Fruit fly (Drosophila melanogaster) whole organism, prepupa: ENCODE measurements around the gene CG14132.

Source experiments
- CG10669 ChIP-seq: fragments of 200-800 bp; sonication (Bioruptor generic); optimal IDR thresholded peaks from 3 replicates; lab custom pipeline; 2018; ENCODE audit warnings: missing biosample characterization, mild to moderate bottlenecking, missing genetic modification characterization, moderate library complexity
- CG11762 ChIP-seq: fragments of 200-800 bp; sonication (Bioruptor generic); optimal IDR thresholded peaks from 3 replicates; lab custom pipeline; 2016; ENCODE audit warnings: missing biosample characterization, missing genetic modification characterization; ENCODE audit not compliant: insufficient read depth
- CG11902 ChIP-seq: fragments of 200-800 bp; sonication (Bioruptor generic); optimal IDR thresholded peaks from 3 replicates; lab custom pipeline; 2016; ENCODE audit warnings: missing biosample characterization, missing genetic modification characterization
- CG15336 ChIP-seq: fragments of 200-800 bp; sonication (Bioruptor generic); IDR thresholded peaks from 2 replicates; pipeline ENCODE4 v1.3.6; 2022; ENCODE audit warnings: missing biosample characterization, missing genetic modification characterization
- CG3032 ChIP-seq: fragments of 200-800 bp; optimal IDR thresholded peaks from 2 replicates; lab custom pipeline; 2019; ENCODE audit warnings: missing biosample characterization, mild to moderate bottlenecking, missing genetic modification characterization, moderate library complexity
- CG31627 ChIP-seq: fragments of 200-800 bp; sonication (Bioruptor generic); optimal IDR thresholded peaks from 3 replicates; lab custom pipeline; 2016; ENCODE audit warnings: missing biosample characterization, missing genetic modification characterization
- CG32006 ChIP-seq: fragments of 200-800 bp; sonication (Bioruptor generic); optimal IDR thresholded peaks from 3 replicates; lab custom pipeline; 2017; ENCODE audit warnings: missing biosample characterization, mild to moderate bottlenecking, missing genetic modification characterization
- CG34406 ChIP-seq: fragments of 200-800 bp; sonication (Bioruptor generic); optimal IDR thresholded peaks from 3 replicates; lab custom pipeline; 2016; ENCODE audit warnings: missing biosample characterization, missing genetic modification characterization
- CG3919 ChIP-seq: fragments of 200-800 bp; sonication (Bioruptor generic); optimal IDR thresholded peaks from 3 replicates; lab custom pipeline; 2016; ENCODE audit warnings: missing biosample characterization, missing genetic modification characterization
- CG4318 ChIP-seq: fragments of 200-800 bp; sonication (Bioruptor generic); optimal IDR thresholded peaks from 3 replicates; lab custom pipeline; 2017; ENCODE audit warnings: missing biosample characterization, mild to moderate bottlenecking, missing genetic modification characterization
- CG6163 ChIP-seq: fragments of 200-800 bp; sonication (Bioruptor generic); IDR thresholded peaks from 3 replicates; pipeline ENCODE4 v1.3.6; 2022; ENCODE audit warnings: missing biosample characterization, missing genetic modification characterization
- CG6276 ChIP-seq: fragments of 200-800 bp; sonication (Bioruptor generic); optimal IDR thresholded peaks from 2 replicates; lab custom pipeline; 2017; ENCODE audit warnings: missing biosample characterization, mild to moderate bottlenecking, missing genetic modification characterization
- CG6854 ChIP-seq: fragments of 200-800 bp; sonication (Bioruptor generic); optimal IDR thresholded peaks from 2 replicates; lab custom pipeline; 2017; ENCODE audit warnings: missing biosample characterization, mild to moderate bottlenecking, missing genetic modification characterization
- CG8119 ChIP-seq: fragments of 200-800 bp; sonication (Bioruptor generic); IDR thresholded peaks from 3 replicates; pipeline ENCODE4 v1.3.6; 2022; ENCODE audit warnings: missing biosample characterization, missing genetic modification characterization
- CG9139 ChIP-seq: fragments of 200-800 bp; sonication (Bioruptor generic); optimal IDR thresholded peaks from 3 replicates; lab custom pipeline; 2017; ENCODE audit warnings: missing biosample characterization, mild to moderate bottlenecking, missing genetic modification characterization
- Eip78C ChIP-seq: fragments of 200-800 bp; sonication (Bioruptor generic); peaks from one replicate; lab custom pipeline; 2016; ENCODE audit warnings: missing biosample characterization, missing genetic modification characterization
- Ets96B ChIP-seq: fragments of 200-800 bp; optimal IDR thresholded peaks from 2 replicates; lab custom pipeline; 2019; ENCODE audit warnings: missing biosample characterization, mild to moderate bottlenecking, missing genetic modification characterization, moderate library complexity
- Gug ChIP-seq: fragments of 200-800 bp; sonication (Bioruptor generic); IDR thresholded peaks from 2 replicates; pipeline ENCODE4 v1.3.6; 2022; ENCODE audit warnings: missing biosample characterization, missing genetic modification characterization
- Hr38 ChIP-seq: sonication (Bioruptor generic); optimal IDR thresholded peaks from 2 replicates; lab custom pipeline; 2016; ENCODE audit warnings: missing biosample characterization, missing genetic modification characterization
- Hr39 ChIP-seq: fragments of 200-800 bp; sonication (Bioruptor generic); optimal IDR thresholded peaks from 2 replicates; lab custom pipeline; 2016; ENCODE audit warnings: missing biosample characterization, missing genetic modification characterization
- Hr4 ChIP-seq: fragments of 200-800 bp; sonication (Bioruptor generic); optimal IDR thresholded peaks from 3 replicates; lab custom pipeline; 2016; ENCODE audit warnings: missing biosample characterization, missing genetic modification characterization
- Lpt ChIP-seq: fragments of 200-800 bp; sonication (Bioruptor generic); optimal IDR thresholded peaks from 3 replicates; lab custom pipeline; 2016; ENCODE audit warnings: missing biosample characterization, missing genetic modification characterization
- Met ChIP-seq: fragments of 200-800 bp; sonication (Bioruptor generic); optimal IDR thresholded peaks from 3 replicates; lab custom pipeline; 2016; ENCODE audit warnings: missing biosample characterization, missing genetic modification characterization
- Smox ChIP-seq: fragments of 200-800 bp; sonication (Bioruptor generic); optimal IDR thresholded peaks from 3 replicates; lab custom pipeline; 2016; ENCODE audit warnings: missing biosample characterization, missing genetic modification characterization
- acj6 ChIP-seq: fragments of 200-800 bp; sonication (Bioruptor generic); optimal IDR thresholded peaks from 3 replicates; lab custom pipeline; 2016; ENCODE audit warnings: missing biosample characterization, missing genetic modification characterization
- cyc ChIP-seq: fragments of 200-800 bp; sonication (Bioruptor generic); optimal IDR thresholded peaks from 3 replicates; lab custom pipeline; 2016; ENCODE audit warnings: missing biosample characterization, missing genetic modification characterization
- dac ChIP-seq: fragments of 200-800 bp; sonication (Bioruptor generic); optimal IDR thresholded peaks from 2 replicates; lab custom pipeline; 2017; ENCODE audit warnings: missing biosample characterization, mild to moderate bottlenecking, missing genetic modification characterization
- dsx ChIP-seq: fragments of 200-800 bp; optimal IDR thresholded peaks from 3 replicates; lab custom pipeline; 2019; ENCODE audit warnings: missing biosample characterization, mild to moderate bottlenecking, missing genetic modification characterization, moderate library complexity; ENCODE audit not compliant: poor library complexity, severe bottlenecking
- fd59A ChIP-seq: fragments of 200-800 bp; sonication (Bioruptor generic); optimal IDR thresholded peaks from 2 replicates; lab custom pipeline; 2017; ENCODE audit warnings: missing biosample characterization, mild to moderate bottlenecking, missing genetic modification characterization, missing genetic modification reagents
- fkh ChIP-seq: fragments of 200-800 bp; sonication (Bioruptor generic); optimal IDR thresholded peaks from 3 replicates; lab custom pipeline; 2017; ENCODE audit warnings: missing biosample characterization, mild to moderate bottlenecking, missing genetic modification characterization, moderate library complexity
- pdm3 ChIP-seq: fragments of 200-800 bp; sonication (Bioruptor generic); optimal IDR thresholded peaks from 3 replicates; lab custom pipeline; 2016; ENCODE audit warnings: missing biosample characterization, missing genetic modification characterization
- salr ChIP-seq, 2 experiments: fragments of 200-800 bp; sonication (Bioruptor generic); optimal IDR thresholded peaks; 3 replicates each; lab custom pipeline; 2016 to 2018; ENCODE audit warnings: missing biosample characterization in 2 of 2, missing genetic modification characterization in 2 of 2, mild to moderate bottlenecking in 1 of 2
- ss ChIP-seq, 2 experiments: fragments of 200-800 bp; sonication (Bioruptor generic); optimal IDR thresholded peaks; 2 replicates in 1 of 2; 3 replicates in 1 of 2; lab custom pipeline; 2017 to 2018; ENCODE audit warnings: mild to moderate bottlenecking in 2 of 2, missing biosample characterization in 2 of 2, missing genetic modification characterization in 2 of 2, moderate library complexity in 1 of 2

The CG14132 gene

DNA sequence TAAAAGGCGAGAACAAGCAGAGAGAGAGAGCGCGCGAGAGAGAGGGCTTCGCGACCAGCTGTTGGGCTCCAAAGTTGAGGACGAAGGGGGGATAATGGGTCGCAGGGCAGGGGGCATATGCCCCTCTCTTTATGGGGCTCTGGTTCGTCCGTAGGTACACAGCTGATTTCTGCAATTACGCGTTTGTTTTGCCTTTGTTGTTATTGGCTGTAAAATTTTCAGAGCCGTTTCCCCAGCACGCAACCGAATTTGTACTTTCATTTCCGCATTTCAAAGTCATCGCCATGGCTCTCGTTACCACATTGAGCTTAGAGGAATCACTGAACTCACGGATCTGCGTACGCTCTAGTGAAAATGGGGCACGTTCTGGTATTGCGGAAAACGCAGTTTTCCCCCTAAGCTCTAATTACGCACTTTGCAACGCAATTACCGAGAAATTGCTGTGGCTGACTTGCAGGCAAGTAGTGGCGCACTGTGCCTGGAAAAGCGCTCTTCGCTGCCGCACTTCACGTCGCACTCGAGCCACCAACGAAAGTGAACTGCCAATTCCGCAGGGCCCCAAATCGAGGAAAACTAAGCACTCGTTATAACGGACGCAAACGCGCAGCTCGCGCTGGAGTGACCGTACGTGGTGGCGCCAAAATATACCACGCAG is 7.0 kb downstream of the CG14132 start, which contains the start of gene CG11658 (continued):
- no peak for TF ChIP-seq fd59A (GFP tag; lab: Kevin White, UChicago)
- no peak for TF ChIP-seq cyc (GFP tag; lab: Kevin White, UChicago)
- TF ChIP-seq Hr39 (GFP tag; lab: Kevin White, UChicago) = no peak
- TF ChIP-seq CG3032 (tag; lab: Kevin White, UChicago) = no peak
- TF ChIP-seq CG10669 (GFP tag; lab: Kevin White, UChicago) = no peak
- no peak for TF ChIP-seq pdm3 (GFP tag; lab: Kevin White, UChicago)
- TF ChIP-seq acj6 = no peak
- TF ChIP-seq CG4318 (GFP tag; lab: Kevin White, UChicago) = no peak

dm6 chr3L:11704902-11705546 is 10.1 kb downstream of the CG14132 start:
- no peak for TF ChIP-seq Met (GFP tag; lab: Kevin White, UChicago)
- no peak for TF ChIP-seq acj6
- no peak for TF ChIP-seq CG11762
- TF ChIP-seq Hr39 (GFP tag; lab: Kevin White, UChicago) = no peak
- TF ChIP-seq salr (GFP tag; optimal IDR thresholded peaks at IDR 0.05; lab: Kevin White, UChicago) = no peak
- no peak for TF ChIP-seq Ets96B (tag; lab: Kevin White, UChicago)
- TF ChIP-seq dsx (GFP tag; lab: Kevin White, UChicago) = no peak
- no peak for TF ChIP-seq CG9139 (GFP tag; lab: Kevin White, UChicago)
- no peak for TF ChIP-seq Lpt (GFP tag; lab: Kevin White, UChicago)
- no peak for TF ChIP-seq CG3919 (GFP tag; lab: Kevin White, UChicago)
- TF ChIP-seq CG15336 (GFP tag; lab: Robert Waterston, UW) = no peak
- TF ChIP-seq CG6854 (GFP tag; lab: Kevin White, UChicago) = no peak
- no peak for TF ChIP-seq Smox
- no peak for TF ChIP-seq CG11902 (GFP tag; lab: Kevin White, UChicago)
- no peak for TF ChIP-seq CG34406
- TF ChIP-seq, all 60 proteins: peak for 0

- TF ChIP-seq Lpt (GFP tag; lab: Kevin White, UChicago) (peak; percentile 30), CG4318 (GFP tag; lab: Kevin White, UChicago) (no peak), Smox (no peak)
These were observed 11.5 kb downstream of the CG14132 start for dm6 chr3L:11703579-11703978.

DNA sequence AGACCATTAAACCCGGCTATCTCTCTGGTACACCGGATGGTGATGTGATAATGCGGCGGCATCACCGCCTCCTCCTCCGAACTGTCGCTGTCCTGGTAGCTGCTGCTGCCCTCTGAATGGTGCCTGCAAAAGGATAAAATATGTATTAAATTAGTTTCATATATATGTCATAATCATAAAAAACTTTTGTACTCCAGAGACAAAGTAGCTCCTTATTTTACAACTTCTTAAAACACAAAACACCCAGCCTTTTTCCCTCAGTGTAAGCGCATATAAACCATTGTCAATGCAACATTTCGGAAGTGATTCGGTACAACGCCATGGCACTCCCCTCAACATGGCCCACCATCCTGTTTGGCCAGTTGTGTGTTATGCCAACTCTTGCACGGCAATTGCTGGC is 13.4 kb downstream of the CG14132 start:
- peak; percentile 79 for TF ChIP-seq Eip78C (GFP tag; lab: Kevin White, UChicago)
- TF ChIP-seq Hr4 (GFP tag; lab: Kevin White, UChicago) = peak; percentile 34
- peak; percentile 65 for TF ChIP-seq CG15336 (GFP tag; lab: Robert Waterston, UW)
- TF ChIP-seq CG4318 (GFP tag; lab: Kevin White, UChicago) = no peak
- TF ChIP-seq CG6276 (GFP tag; lab: Kevin White, UChicago) = peak; percentile 70
- no peak for TF ChIP-seq ss (GFP tag; optimal IDR thresholded peaks at IDR 0.05; lab: Kevin White, UChicago)
- peak; percentile 28; the same call in 1 of the 3 replicates for TF ChIP-seq CG6163
- no peak for TF ChIP-seq Hr38
- peak; percentile 70 for TF ChIP-seq CG8119 (GFP tag; lab: Robert Waterston, UW)
- no peak for TF ChIP-seq Gug (GFP tag; lab: Robert Waterston, UW)
- no peak for TF ChIP-seq CG34406
- TF ChIP-seq CG3032 (tag; lab: Kevin White, UChicago) = no peak
- no peak for TF ChIP-seq fkh (GFP tag; lab: Kevin White, UChicago)
- TF ChIP-seq dac (GFP tag; lab: Kevin White, UChicago) = peak; percentile 10
- no peak for TF ChIP-seq CG10669 (GFP tag; lab: Kevin White, UChicago)
- no peak for TF ChIP-seq CG31627 (GFP tag; lab: Kevin White, UChicago)
- TF ChIP-seq Met (GFP tag; lab: Kevin White, UChicago) = no peak
- TF ChIP-seq CG32006 = peak; percentile 60
- TF ChIP-seq Lpt (GFP tag; lab: Kevin White, UChicago) = peak; percentile 28
